Fruit fly (Drosophila melanogaster) whole organism, embryonic: Measurements from ENCODE around the gene Acp29AB.
A peak's percentile ranks its signal among the peaks of the same experiment; 100 is the strongest.

ENCODE experiments used
- C15 ChIP-seq: fragments of 200-800 bp; sonication (Bioruptor generic); IDR thresholded peaks from 3 replicates; pipeline ENCODE4 v1.3.6; 2022; ENCODE audit warnings: missing biosample characterization, missing genetic modification characterization
- CG10209 ChIP-seq: fragments of 200-800 bp; sonication (Bioruptor generic); optimal IDR thresholded peaks from 3 replicates; lab custom pipeline; 2017; ENCODE audit warnings: missing biosample characterization, mild to moderate bottlenecking, missing genetic modification characterization, missing genetic modification reagents
- CG10959 ChIP-seq: fragments of 200-800 bp; sonication (Bioruptor generic); IDR thresholded peaks from 2 replicates; pipeline ENCODE4 v1.3.6; 2022; ENCODE audit warnings: missing biosample characterization, missing genetic modification characterization
- CG12104 ChIP-seq: fragments of 200-800 bp; sonication (Bioruptor generic); optimal IDR thresholded peaks from 3 replicates; lab custom pipeline; 2016; ENCODE audit warnings: missing biosample characterization, missing genetic modification characterization
- CG13775 ChIP-seq: fragments of 200-800 bp; sonication (Bioruptor generic); optimal IDR thresholded peaks from 3 replicates; lab custom pipeline; 2017; ENCODE audit warnings: missing biosample characterization, mild to moderate bottlenecking, missing genetic modification characterization
- CG15011 ChIP-seq: fragments of 200-800 bp; sonication (Bioruptor generic); optimal IDR thresholded peaks from 3 replicates; lab custom pipeline; 2018; ENCODE audit warnings: missing biosample characterization, mild to moderate bottlenecking, missing genetic modification characterization
- CG15696 ChIP-seq: fragments of 200-800 bp; sonication (Bioruptor generic); optimal IDR thresholded peaks from 2 replicates; lab custom pipeline; 2019; ENCODE audit warnings: missing biosample characterization, mild to moderate bottlenecking, missing genetic modification characterization, moderate library complexity
- CG2889 ChIP-seq: fragments of 200-800 bp; sonication (Bioruptor generic); IDR thresholded peaks from 3 replicates; pipeline ENCODE4 v1.3.6; 2022; ENCODE audit warnings: missing biosample characterization, missing genetic modification characterization
- CG31224 ChIP-seq: fragments of 200-800 bp; sonication (Bioruptor generic); IDR thresholded peaks from 2 replicates; pipeline ENCODE4 v1.3.6; 2022; ENCODE audit warnings: missing biosample characterization, missing genetic modification characterization
- CG32532 ChIP-seq: fragments of 200-800 bp; sonication (Bioruptor generic); IDR thresholded peaks from 2 replicates; pipeline ENCODE4 v1.3.6; 2022; ENCODE audit warnings: missing biosample characterization, missing genetic modification characterization
- CG33213 ChIP-seq: fragments of 200-800 bp; sonication (Bioruptor generic); optimal IDR thresholded peaks from 3 replicates; lab custom pipeline; 2016; ENCODE audit warnings: missing biosample characterization, missing genetic modification characterization
- CG7963 ChIP-seq: fragments of 200-800 bp; sonication (Bioruptor generic); IDR thresholded peaks from 3 replicates; pipeline ENCODE4 v1.3.6; 2022; ENCODE audit warnings: missing biosample characterization, missing genetic modification characterization; ENCODE audit not compliant: partially characterized antibody
- CG8281 ChIP-seq: fragments of 200-800 bp; sonication (Bioruptor generic); optimal IDR thresholded peaks from 2 replicates; lab custom pipeline; 2018; ENCODE audit warnings: missing biosample characterization, mild to moderate bottlenecking, missing genetic modification characterization, moderate library complexity
- CG9797 ChIP-seq: fragments of 200-800 bp; sonication (Bioruptor generic); optimal IDR thresholded peaks from 3 replicates; lab custom pipeline; 2018; ENCODE audit warnings: missing biosample characterization, mild to moderate bottlenecking, missing genetic modification characterization
- CTCF ChIP-seq: fragments of 200-800 bp; sonication (Bioruptor generic); optimal IDR thresholded peaks from 2 replicates; lab custom pipeline; 2017; ENCODE audit warnings: missing biosample characterization, mild to moderate bottlenecking, missing genetic modification characterization, moderate library complexity
- CrebB ChIP-seq: fragments of 200-800 bp; sonication (Bioruptor generic); optimal IDR thresholded peaks from 3 replicates; lab custom pipeline; 2018; ENCODE audit warnings: missing biosample characterization, mild to moderate bottlenecking, missing genetic modification characterization
- Dref ChIP-seq: fragments of 200-800 bp; sonication (Bioruptor generic); IDR thresholded peaks from 2 replicates; pipeline ENCODE4 v1.3.6; 2022; ENCODE audit warnings: missing biosample characterization, missing genetic modification characterization
- HLHmδ ChIP-seq: fragments of 200-800 bp; sonication (Bioruptor generic); optimal IDR thresholded peaks from 2 replicates; lab custom pipeline; 2018; ENCODE audit warnings: missing biosample characterization, mild to moderate bottlenecking, missing genetic modification characterization, moderate library complexity
- HmgD ChIP-seq: fragments of 200-800 bp; sonication (Bioruptor generic); optimal IDR thresholded peaks from 3 replicates; lab custom pipeline; 2016; ENCODE audit warnings: missing biosample characterization, missing genetic modification characterization
- Jarid2 ChIP-seq: fragments of 200-800 bp; sonication (Bioruptor generic); optimal IDR thresholded peaks from 3 replicates; lab custom pipeline; 2017; ENCODE audit warnings: mild to moderate bottlenecking, missing biosample characterization, missing genetic modification reagents, missing genetic modification characterization
- Lhr ChIP-seq: fragments of 200-800 bp; sonication (Bioruptor generic); optimal IDR thresholded peaks from 3 replicates; lab custom pipeline; 2017; ENCODE audit warnings: mild to moderate bottlenecking, missing biosample characterization, missing genetic modification reagents, missing genetic modification characterization
- MTF-1 ChIP-seq: fragments of 200-800 bp; sonication (Bioruptor generic); optimal IDR thresholded peaks from 2 replicates; lab custom pipeline; 2018; ENCODE audit warnings: missing biosample characterization, mild to moderate bottlenecking, missing genetic modification characterization, borderline replicate concordance
- Meics ChIP-seq: fragments of 200-800 bp; sonication (Bioruptor generic); optimal IDR thresholded peaks from 2 replicates; lab custom pipeline; 2017; ENCODE audit warnings: missing biosample characterization, mild to moderate bottlenecking, missing genetic modification characterization
- Myb ChIP-seq: fragments of 200-800 bp; sonication (Bioruptor generic); optimal IDR thresholded peaks from 2 replicates; lab custom pipeline; 2016; ENCODE audit warnings: missing biosample characterization, missing genetic modification characterization
- Nf-YA ChIP-seq: fragments of 200-800 bp; sonication (Bioruptor generic); IDR thresholded peaks from 2 replicates; pipeline ENCODE4 v1.3.6; 2022; ENCODE audit warnings: missing biosample characterization, missing genetic modification characterization
- PHDP ChIP-seq: fragments of 200-800 bp; sonication (Bioruptor generic); optimal IDR thresholded peaks from 3 replicates; lab custom pipeline; 2018; ENCODE audit warnings: missing biosample characterization, mild to moderate bottlenecking, missing genetic modification characterization, moderate library complexity
- Side ChIP-seq: fragments of 200-800 bp; sonication (Bioruptor generic); optimal IDR thresholded peaks from 2 replicates; lab custom pipeline; 2016; ENCODE audit warnings: missing biosample characterization, missing genetic modification characterization
- Stat92E ChIP-seq, 3 experiments: fragments of >200 bp in 2 of 3; fragments of 200-800 bp in 1 of 3; sonication (Bioruptor generic) in 1 of 3; optimal IDR thresholded peaks; 2 replicates each; lab custom pipeline; 2017 to 2019; ENCODE audit warnings: missing biosample characterization in 3 of 3, missing genetic modification characterization in 3 of 3, mild to moderate bottlenecking in 1 of 3, moderate library complexity in 1 of 3
- Vsx1 ChIP-seq: fragments of 200-800 bp; sonication (Bioruptor generic); optimal IDR thresholded peaks from 2 replicates; lab custom pipeline; 2017; ENCODE audit warnings: missing biosample characterization, mild to moderate bottlenecking, missing genetic modification characterization, missing genetic modification reagents
- Xrp1 ChIP-seq: fragments of 200-800 bp; sonication (Bioruptor generic); IDR thresholded peaks from 2 replicates; pipeline ENCODE4 v1.3.6; 2022; ENCODE audit warnings: missing biosample characterization, missing genetic modification characterization
- ap ChIP-seq: fragments of 200-800 bp; sonication (Bioruptor generic); IDR thresholded peaks from 2 replicates; pipeline ENCODE4 v1.3.6; 2022; ENCODE audit warnings: missing biosample characterization, missing genetic modification characterization
- chn ChIP-seq: fragments of 200-800 bp; sonication (Bioruptor generic); optimal IDR thresholded peaks from 2 replicates; lab custom pipeline; 2016; ENCODE audit warnings: missing biosample characterization, missing genetic modification characterization
- croc ChIP-seq: fragments of 200-800 bp; sonication (Bioruptor generic); conservative IDR thresholded peaks from 3 replicates; pipeline ENCODE4 v1.3.6; 2022; ENCODE audit warnings: missing biosample characterization, missing genetic modification characterization
- dmrt99B ChIP-seq: fragments of 200-800 bp; sonication (Bioruptor generic); optimal IDR thresholded peaks from 2 replicates; lab custom pipeline; 2018; ENCODE audit warnings: missing biosample characterization, mild to moderate bottlenecking, missing genetic modification characterization, moderate library complexity
- fd96Cb ChIP-seq: fragments of 200-800 bp; sonication (Bioruptor generic); optimal IDR thresholded peaks from 2 replicates; lab custom pipeline; 2018; ENCODE audit warnings: missing biosample characterization, mild to moderate bottlenecking, missing genetic modification characterization, moderate library complexity
- gcm ChIP-seq: fragments of 200-800 bp; sonication (Bioruptor generic); optimal IDR thresholded peaks from 2 replicates; lab custom pipeline; 2019; ENCODE audit warnings: missing biosample characterization, mild to moderate bottlenecking, missing genetic modification characterization, moderate library complexity
- gsb-n ChIP-seq: fragments of 200-800 bp; sonication (Bioruptor generic); optimal IDR thresholded peaks from 3 replicates; lab custom pipeline; 2018; ENCODE audit warnings: missing biosample characterization, mild to moderate bottlenecking, missing genetic modification characterization
- otp ChIP-seq: fragments of 200-800 bp; sonication (Bioruptor generic); IDR thresholded peaks from 3 replicates; pipeline ENCODE4, ENCODE4 v1.3.6; 2022; ENCODE audit warnings: missing biosample characterization, missing genetic modification characterization
- pnt ChIP-seq: fragments of 200-800 bp; sonication (Bioruptor generic); optimal IDR thresholded peaks from 3 replicates; lab custom pipeline; 2016; ENCODE audit warnings: missing biosample characterization, missing genetic modification characterization
- prd ChIP-seq, 3 experiments: fragments of >200 bp in 2 of 3; fragments of 200-800 bp in 1 of 3; sonication (Bioruptor generic) in 1 of 3; optimal IDR thresholded peaks in 2 of 3; IDR thresholded peaks in 1 of 3; 2 replicates in 2 of 3; 3 replicates in 1 of 3; pipeline versions ENCODE4 v1.3.6 to Lab custom; 2017 to 2022; ENCODE audit warnings: missing biosample characterization in 1 of 3, missing genetic modification characterization in 1 of 3
- run ChIP-seq: fragments of 200-800 bp; sonication (Bioruptor generic); optimal IDR thresholded peaks from 3 replicates; lab custom pipeline; 2018; ENCODE audit warnings: missing biosample characterization, mild to moderate bottlenecking, missing genetic modification characterization
- slou ChIP-seq: fragments of 200-800 bp; sonication (Bioruptor generic); optimal IDR thresholded peaks from 3 replicates; lab custom pipeline; 2016; ENCODE audit warnings: missing biosample characterization, missing genetic modification characterization
- sqz ChIP-seq: fragments of 200-800 bp; sonication (Bioruptor generic); optimal IDR thresholded peaks from 3 replicates; lab custom pipeline; 2018; ENCODE audit warnings: missing biosample characterization, mild to moderate bottlenecking, missing genetic modification characterization
- tio ChIP-seq: fragments of 200-800 bp; sonication (Bioruptor generic); optimal IDR thresholded peaks from 2 replicates; lab custom pipeline; 2017; ENCODE audit warnings: missing biosample characterization, missing genetic modification characterization, inconsistent platforms
- tna ChIP-seq: fragments of 200-800 bp; sonication (Bioruptor generic); IDR thresholded peaks from 2 replicates; pipeline ENCODE4 v1.3.6; 2022; ENCODE audit warnings: missing biosample characterization, missing genetic modification characterization; ENCODE audit not compliant: partially characterized antibody
- toy ChIP-seq: fragments of 200-800 bp; sonication (Bioruptor generic); IDR thresholded peaks from 2 replicates; pipeline ENCODE4 v1.3.6; 2022; ENCODE audit warnings: missing biosample characterization, missing genetic modification characterization
- trh ChIP-seq: fragments of 200-800 bp; sonication (Bioruptor generic); optimal IDR thresholded peaks from 2 replicates; lab custom pipeline; 2016; ENCODE audit warnings: missing biosample characterization, missing genetic modification characterization
- tx ChIP-seq: fragments of 200-800 bp; sonication (Bioruptor generic); optimal IDR thresholded peaks from 2 replicates; lab custom pipeline; 2016; ENCODE audit warnings: missing biosample characterization, missing genetic modification characterization

Acp29AB gene

DNA sequence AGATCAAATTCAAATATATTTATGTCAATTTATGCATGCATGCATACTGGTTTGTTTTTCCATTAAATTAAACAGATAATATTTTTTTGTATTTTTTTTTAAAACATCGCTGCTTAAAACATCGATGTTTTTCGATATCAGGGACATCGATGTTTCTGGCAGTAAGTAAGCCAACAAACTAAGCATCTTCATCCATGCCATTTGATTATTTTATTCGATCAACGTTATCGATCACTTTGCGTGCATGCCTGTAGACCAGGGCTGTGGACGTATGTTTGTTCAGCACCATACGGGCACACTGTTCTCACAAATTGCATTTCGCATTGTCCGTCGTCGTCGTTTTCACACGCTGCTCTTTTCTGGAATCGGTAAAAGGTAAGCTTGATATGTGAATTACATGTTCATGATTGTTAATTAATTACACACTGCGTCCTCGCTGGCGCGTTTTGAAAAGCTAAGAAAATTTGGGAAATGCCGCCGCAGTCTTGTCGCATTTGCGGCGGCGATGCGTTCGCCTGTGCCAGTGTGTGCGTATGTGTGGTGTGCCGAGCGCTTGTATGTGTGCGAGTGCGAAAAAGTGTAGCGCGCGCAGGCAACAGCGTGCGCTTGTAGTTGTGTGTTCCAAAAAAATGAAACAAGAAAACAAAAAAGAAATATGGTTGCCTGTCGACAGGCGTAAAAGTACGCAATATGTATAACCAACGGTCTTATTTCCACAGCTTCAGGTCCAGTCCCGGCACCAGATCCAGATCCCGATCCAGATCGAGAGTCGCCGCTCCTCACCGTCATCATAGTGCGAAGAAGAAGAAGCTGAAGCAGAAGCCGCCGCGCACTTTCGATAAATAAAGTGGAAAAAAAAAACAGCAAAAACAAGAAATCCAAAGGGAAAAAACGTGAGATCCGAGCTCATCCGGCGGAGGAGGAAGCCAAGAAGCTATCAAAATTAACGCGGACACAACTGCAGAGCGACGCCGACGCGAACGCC, 10.6 kb upstream of the Acp29AB start, which contains the start of gene emb (continued):
- TF ChIP-seq CG2889 (GFP tag; lab: Robert Waterston, UW) (no peak), CG9797 (peak; percentile 94), prd (optimal IDR thresholded peaks at IDR 0.05; lab: Kevin White, UChicago) (no peak), prd (GFP tag; IDR thresholded peaks at IDR 0.05; lab: Robert Waterston, UW) (peak; percentile 31; the same call in 1 of the 3 replicates), CG13775 (GFP tag; lab: Kevin White, UChicago) (peak; percentile 55), Lhr (GFP tag; lab: Kevin White, UChicago) (peak; percentile 93), CG31224 (GFP tag; lab: Robert Waterston, UW) (no peak), CTCF (GFP tag; lab: Kevin White, UChicago) (no peak), Xrp1 (GFP tag; lab: Robert Waterston, UW) (peak; percentile 37; the same call in 1 of the 2 replicates), Dref (GFP tag; lab: Robert Waterston, UW) (peak; percentile 99), HLHmδ (GFP tag; lab: Kevin White, UChicago) (peak; percentile 12), toy (GFP tag; lab: Robert Waterston, UW) (no peak), CG15011 (GFP tag; lab: Kevin White, UChicago) (no peak), CG7963 (GFP tag; lab: Robert Waterston, UW) (peak; percentile 99), ap (GFP tag; lab: Robert Waterston, UW) (no peak), MTF-1 (GFP tag; lab: Kevin White, UChicago) (no peak), gcm (GFP tag; lab: Kevin White, UChicago) (no peak), Side (GFP tag; lab: Kevin White, UChicago) (no peak), sqz (GFP tag; lab: Kevin White, UChicago) (peak; percentile 67), CG32532 (GFP tag; lab: Robert Waterston, UW) (peak; percentile 39; the same call in 1 of the 2 replicates), CG12104 (GFP tag; lab: Kevin White, UChicago) (peak; percentile 52), chn (GFP tag; lab: Kevin White, UChicago) (peak; percentile 52), run (tag; lab: Kevin White, UChicago) (no peak), croc (no peak), tna (GFP tag; lab: Robert Waterston, UW) (peak; percentile 99), pnt (GFP tag; lab: Kevin White, UChicago) (no peak), fd96Cb (tag; lab: Kevin White, UChicago) (peak; percentile 7), Myb (GFP tag; lab: Kevin White, UChicago) (peak; percentile 59), CG15696 (tag; lab: Kevin White, UChicago) (no peak), CG33213 (GFP tag; lab: Kevin White, UChicago) (peak; percentile 89), CG8281 (tag; lab: Kevin White, UChicago) (no peak), HmgD (peak; percentile 90), Meics (peak; percentile 45), CG10959 (GFP tag; lab: Robert Waterston, UW) (no peak), Vsx1 (no peak), trh (GFP tag; lab: Kevin White, UChicago) (no peak), tx (GFP tag; lab: Kevin White, UChicago) (peak; percentile 44), CrebB (tag; lab: Kevin White, UChicago) (peak; percentile 33), CG10209 (GFP tag; lab: Kevin White, UChicago) (peak; percentile 13), otp (GFP tag; lab: Robert Waterston, UW) (0 out of 3 replicates have a peak, but pooled peaks have one; percentile 9), C15 (no peak), dmrt99B (no peak), Nf-YA (no peak), Jarid2 (GFP tag; lab: Kevin White, UChicago) (no peak), PHDP (tag; lab: Kevin White, UChicago) (no peak), tio (GFP tag; lab: Kevin White, UChicago) (no peak), slou (GFP tag; lab: Kevin White, UChicago) (peak; percentile 2), gsb-n (tag; lab: Kevin White, UChicago) (no peak), Stat92E (GFP tag; optimal IDR thresholded peaks at IDR 0.05; lab: Kevin White, UChicago) (no peak)
